Fruit fly (Drosophila melanogaster) whole organism, larva: ENCODE measurements around the gene CG11999.

Experiments used
- noc ChIP-seq: fragments of 200-800 bp; sonication (Bioruptor generic); optimal IDR thresholded peaks from 3 replicates; lab custom pipeline; 2019; ENCODE audit warnings: missing biosample characterization, mild to moderate bottlenecking, missing genetic modification characterization, moderate library complexity

Gene CG11999

dm6 chr3R:5368170-5368781 lies 13.7 kb upstream of the CG11999 start, which contains the start of gene Cerk:
Cerk (minus strand) TSS chr3R:5368306.
- TF ChIP-seq noc (tag; lab: Kevin White, UChicago): no peak

DNA sequence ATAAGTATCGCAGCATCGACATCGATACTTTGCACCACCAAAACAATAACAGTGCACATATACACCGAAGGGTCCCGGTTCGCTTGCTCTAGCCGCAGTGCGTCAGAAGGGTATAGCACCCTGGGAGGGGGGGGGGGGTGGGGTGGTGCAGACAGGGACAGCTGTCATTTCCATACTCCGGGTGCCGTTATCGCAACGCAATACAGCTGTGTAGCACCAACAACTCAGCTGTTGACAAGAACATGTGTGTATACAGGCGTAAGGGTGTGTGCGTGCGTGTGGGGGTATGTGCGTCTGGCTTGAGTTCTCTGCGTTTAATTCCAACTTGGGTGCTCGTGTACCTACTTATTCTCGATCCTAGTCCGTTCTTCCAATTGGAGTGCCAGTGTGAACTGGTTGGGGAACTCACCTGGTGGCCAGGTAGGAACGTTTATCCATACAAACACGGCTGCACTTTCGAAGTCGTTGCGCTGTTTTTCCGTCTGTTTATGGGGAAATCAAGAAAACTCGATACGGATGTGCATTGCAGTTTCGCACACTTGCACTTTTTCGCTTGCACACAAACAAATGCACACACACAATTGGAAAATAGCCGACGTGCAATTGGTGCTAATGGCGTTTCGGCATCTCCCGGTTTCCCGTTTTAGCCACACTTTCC lies 13.1 kb upstream of the CG11999 start:
- no peak for TF ChIP-seq noc (tag; lab: Kevin White, UChicago)

DNA sequence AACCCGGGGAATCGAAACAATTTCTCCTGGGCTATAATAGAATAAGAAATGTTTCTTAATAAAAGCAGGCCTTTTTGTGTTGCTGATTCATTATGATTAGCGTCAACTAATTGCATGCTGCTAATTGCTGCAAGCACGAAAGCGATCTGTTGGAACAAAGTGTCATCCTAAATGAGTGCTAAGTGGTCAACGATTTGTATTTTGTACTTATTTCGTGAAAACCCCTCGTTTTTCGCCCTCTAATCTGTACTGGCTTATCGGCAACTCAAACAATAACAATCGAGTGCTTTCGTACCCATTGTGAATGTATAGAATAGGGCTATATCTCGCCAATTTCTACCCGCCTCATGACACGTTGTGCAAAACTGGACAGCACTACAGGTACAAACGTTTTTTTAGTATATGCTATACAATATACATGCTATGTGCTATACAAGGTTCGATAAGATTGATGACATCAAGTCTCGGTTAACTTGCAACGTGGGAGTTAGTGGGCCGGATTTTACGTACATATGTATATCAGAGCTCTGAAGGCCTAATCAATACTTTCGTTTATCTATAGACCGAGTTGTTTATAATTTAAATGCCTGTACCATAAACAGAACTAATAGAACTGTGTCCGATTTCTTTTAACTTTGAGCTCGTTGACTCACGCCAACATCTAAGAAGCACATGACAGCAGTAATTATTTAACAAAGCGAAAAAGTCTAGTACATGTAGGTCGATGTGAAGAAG lies 10.2 kb upstream of the CG11999 start:
- peak; percentile 55 for TF ChIP-seq noc (tag; lab: Kevin White, UChicago)

dm6 chr3R:5363412-5363811 lies 8.9 kb upstream of the CG11999 start:
- TF ChIP-seq noc (tag; lab: Kevin White, UChicago): no peak

- TF ChIP-seq noc (tag; lab: Kevin White, UChicago): peak; percentile 87
These were observed 7.3 kb upstream of the CG11999 start for dm6 chr3R:5361681-5362319.

- TF ChIP-seq noc (tag; lab: Kevin White, UChicago): no peak
These were observed 3.4 kb upstream of the CG11999 start, which contains the start of gene Prosbeta7 for dm6 chr3R:5357935-5358414. Prosbeta7 (minus strand) TSS chr3R:5358364.

- no peak for TF ChIP-seq noc (tag; lab: Kevin White, UChicago)
These were observed 567 bp upstream of the CG11999 start for dm6 chr3R:5355135-5355493.

DNA sequence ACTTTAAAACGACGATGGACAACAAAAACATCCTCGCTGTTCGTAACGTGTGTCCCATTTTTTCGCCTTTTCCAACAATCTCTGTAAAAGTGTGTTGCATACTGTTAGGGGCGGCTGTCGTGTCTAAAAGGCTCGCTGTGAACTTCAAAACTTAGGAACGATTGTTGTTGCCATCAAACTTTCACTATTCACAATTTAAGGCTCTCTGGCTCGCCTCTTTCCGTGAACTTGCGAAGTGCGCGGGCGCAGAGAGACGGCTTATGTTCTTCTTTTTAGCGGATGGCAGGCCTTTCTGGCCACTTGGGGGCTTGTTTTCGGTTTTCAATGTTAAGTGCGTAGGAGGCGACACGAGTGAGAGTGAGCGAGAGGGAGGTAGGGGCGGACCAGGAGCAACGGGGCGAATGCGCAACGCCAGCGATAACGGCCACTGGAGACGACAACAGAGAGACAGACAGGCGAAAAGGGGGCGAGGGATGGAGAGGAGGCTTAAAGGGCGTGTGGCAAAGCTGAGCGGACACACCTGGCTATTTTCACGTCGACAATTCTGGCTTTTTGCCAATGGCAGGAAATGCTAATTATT lies 4.1 kb downstream of the CG11999 start, which contains the start of gene mtd:
TSS of gene mtd (minus strand) at position 51 of the 580 bp plus-strand sequence.
- TF ChIP-seq noc (tag; lab: Kevin White, UChicago): no peak

DNA sequence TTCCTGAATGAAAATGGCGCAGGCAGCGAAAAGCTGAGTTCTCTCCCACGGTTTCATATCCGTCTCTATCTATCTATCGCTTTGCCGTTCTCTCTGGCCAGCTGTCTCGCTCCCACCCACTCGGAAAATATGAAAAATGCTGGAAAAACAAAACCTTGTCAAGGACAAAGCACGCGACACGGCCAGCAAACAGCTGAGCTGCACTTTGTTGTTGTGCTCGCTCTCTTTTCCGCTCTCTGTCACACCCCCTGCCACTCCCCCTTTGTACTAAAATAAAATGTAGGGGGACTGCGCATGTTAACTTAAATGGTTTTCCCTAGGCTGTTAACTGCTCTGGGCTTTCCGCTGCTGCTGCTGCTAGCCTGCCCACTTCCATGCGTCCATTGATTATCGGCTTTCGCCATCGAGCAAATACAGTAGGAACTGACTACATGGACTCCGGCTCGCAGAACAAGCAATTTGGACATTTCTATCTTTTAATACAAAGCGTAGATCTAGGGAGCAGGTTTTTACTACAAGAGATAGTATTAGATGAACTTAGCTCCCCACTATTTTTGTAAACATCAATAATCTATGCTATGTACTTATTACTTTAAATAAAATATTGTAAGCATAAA lies 7.7 kb downstream of the CG11999 start:
- no peak for TF ChIP-seq noc (tag; lab: Kevin White, UChicago)

DNA sequence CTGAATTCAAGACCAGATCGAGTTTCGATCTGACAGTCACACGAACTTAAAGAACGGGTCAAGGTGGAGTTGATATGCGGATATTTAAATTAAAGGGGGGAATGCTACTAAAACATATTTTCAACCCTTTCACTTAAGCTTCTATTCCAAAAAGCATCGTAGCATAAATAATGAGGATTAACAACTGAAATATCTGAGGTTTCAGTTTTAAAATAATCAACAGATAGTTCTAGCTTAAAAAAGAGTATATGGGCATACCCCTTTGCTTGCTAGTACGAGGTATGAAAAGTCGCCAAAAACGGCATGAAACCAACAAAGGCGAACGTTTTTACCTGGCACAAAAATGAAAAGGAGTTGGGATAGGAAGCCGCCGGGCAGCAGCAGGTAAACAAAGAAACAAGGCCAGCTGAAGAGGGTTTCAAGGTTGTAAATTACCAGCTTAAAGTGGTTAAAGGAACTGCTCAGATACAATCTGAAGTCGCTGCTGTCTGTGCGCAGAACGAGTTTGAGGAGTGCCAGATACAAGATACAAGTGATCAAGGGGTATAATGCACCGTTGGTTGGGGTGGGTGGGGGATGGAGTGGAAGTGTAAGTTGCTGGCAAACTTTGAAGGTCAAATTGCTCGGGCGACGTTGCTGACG lies 22.7 kb downstream of the CG11999 start:
- no peak for TF ChIP-seq noc (tag; lab: Kevin White, UChicago)

dm6 chr3R:5330338-5330737 lies 24.2 kb downstream of the CG11999 start:
- no peak for TF ChIP-seq noc (tag; lab: Kevin White, UChicago)

dm6 chr3R:5327911-5328310 lies 26.6 kb downstream of the CG11999 start:
- no peak for TF ChIP-seq noc (tag; lab: Kevin White, UChicago)

dm6 chr3R:5326166-5326565 lies 28.4 kb downstream of the CG11999 start:
- TF ChIP-seq noc (tag; lab: Kevin White, UChicago): no peak

- peak; percentile 4 for TF ChIP-seq noc (tag; lab: Kevin White, UChicago)
These were observed 30.6 kb downstream of the CG11999 start for dm6 chr3R:5323741-5324538.
